Worm (Caenorhabditis elegans) whole organism, L3 larva: ENCODE results near the gene M6.11.

Source experiments
- ZK546.5 ChIP-seq: sonication (generic microtip); optimal IDR thresholded peaks from 2 replicates; lab custom pipeline; 2017; ENCODE audit warnings: missing biosample characterization, missing genetic modification characterization
- aly-2 ChIP-seq: fragments of 150-350 bp; optimal IDR thresholded peaks from 2 replicates; lab custom pipeline; 2014; ENCODE audit warnings: missing biosample characterization, missing genetic modification characterization
- ceh-16 ChIP-seq: sonication (generic microtip); optimal IDR thresholded peaks from 2 replicates; lab custom pipeline; 2017; ENCODE audit warnings: missing biosample characterization, missing genetic modification characterization
- ceh-28 ChIP-seq: fragments of 150-350 bp; optimal IDR thresholded peaks from 2 replicates; lab custom pipeline; 2014; ENCODE audit warnings: missing biosample characterization, missing genetic modification reagents, missing genetic modification characterization
- ceh-82 ChIP-seq: fragments of 150-350 bp; optimal IDR thresholded peaks from 2 replicates; lab custom pipeline; 2014; ENCODE audit warnings: missing biosample characterization, missing genetic modification characterization
- ceh-9 ChIP-seq: sonication (generic microtip); optimal IDR thresholded peaks from 2 replicates; lab custom pipeline; 2018; ENCODE audit warnings: missing biosample characterization, missing genetic modification characterization
- daf-12 ChIP-seq: fragments of 150-350 bp; optimal IDR thresholded peaks from 2 replicates; lab custom pipeline; 2014; ENCODE audit warnings: missing biosample characterization, missing genetic modification reagents, missing genetic modification characterization
- egl-5 ChIP-seq: fragments of 150-350 bp; optimal IDR thresholded peaks from 2 replicates; lab custom pipeline; 2017; ENCODE audit warnings: missing biosample characterization, missing genetic modification reagents, missing genetic modification characterization, inconsistent platforms
- elt-2 ChIP-seq: sonication (generic microtip); optimal IDR thresholded peaks from 2 replicates; lab custom pipeline; 2016; ENCODE audit warnings: missing genetic modification reagents, mild to moderate bottlenecking, missing genetic modification characterization, missing compliant biosample characterization
- elt-3 ChIP-seq, 3 experiments: fragments of 150-350 bp in 1 of 3; sonication (generic microtip) in 2 of 3; optimal IDR thresholded peaks; 2 replicates in 2 of 3; 4 replicates in 1 of 3; lab custom pipeline; 2014 to 2017; ENCODE audit warnings: missing biosample characterization in 3 of 3, missing genetic modification characterization in 3 of 3
- eor-1 ChIP-seq, 2 experiments: fragments of 150-350 bp; optimal IDR thresholded peaks; 2 replicates each; lab custom pipeline; 2014 to 2018; ENCODE audit warnings: missing biosample characterization in 2 of 2, missing genetic modification characterization in 2 of 2
- fkh-10 ChIP-seq: sonication (generic microtip); optimal IDR thresholded peaks from 2 replicates; lab custom pipeline; 2017; ENCODE audit warnings: missing biosample characterization, missing genetic modification reagents, missing genetic modification characterization
- fkh-2 ChIP-seq: fragments of 150-350 bp; optimal IDR thresholded peaks from 2 replicates; lab custom pipeline; 2014; ENCODE audit warnings: missing biosample characterization, missing genetic modification reagents, missing genetic modification characterization
- fos-1 ChIP-seq: fragments of 150-350 bp; optimal IDR thresholded peaks from 2 replicates; lab custom pipeline; 2014; ENCODE audit warnings: missing biosample characterization, missing genetic modification characterization
- hmg-11 ChIP-seq: sonication (generic microtip); optimal IDR thresholded peaks from 2 replicates; lab custom pipeline; 2016; ENCODE audit warnings: missing genetic modification characterization, missing compliant biosample characterization
- jun-1 ChIP-seq: fragments of 150-350 bp; optimal IDR thresholded peaks from 2 replicates; lab custom pipeline; 2014; ENCODE audit warnings: missing biosample characterization, missing genetic modification reagents, missing genetic modification characterization
- lin-15B ChIP-seq: fragments of 150-350 bp; optimal IDR thresholded peaks from 2 replicates; lab custom pipeline; 2014; ENCODE audit warnings: missing biosample characterization, missing genetic modification characterization
- lin-39 ChIP-seq: fragments of 150-350 bp; optimal IDR thresholded peaks from 2 replicates; lab custom pipeline; 2018; ENCODE audit warnings: missing biosample characterization, missing genetic modification reagents, missing genetic modification characterization
- lsy-12 ChIP-seq: sonication (generic microtip); optimal IDR thresholded peaks from 2 replicates; lab custom pipeline; 2016; ENCODE audit warnings: mild to moderate bottlenecking, missing genetic modification characterization, missing compliant biosample characterization
- nfya-1 ChIP-seq: sonication (generic microtip); optimal IDR thresholded peaks from 2 replicates; lab custom pipeline; 2017; ENCODE audit warnings: missing genetic modification characterization, mild to moderate bottlenecking, missing compliant biosample characterization, antibody characterized with exemption, moderate library complexity; ENCODE audit not compliant: insufficient read depth
- nhr-11 ChIP-seq: fragments of 150-350 bp; optimal IDR thresholded peaks from 2 replicates; lab custom pipeline; 2014; ENCODE audit warnings: missing biosample characterization, missing genetic modification characterization
- nhr-237 ChIP-seq: fragments of 150-350 bp; optimal IDR thresholded peaks from 2 replicates; lab custom pipeline; 2014; ENCODE audit warnings: missing biosample characterization, missing genetic modification characterization
- nhr-25 ChIP-seq: sonication (generic microtip); optimal IDR thresholded peaks from 2 replicates; lab custom pipeline; 2017; ENCODE audit warnings: missing biosample characterization, missing genetic modification characterization
- nhr-43 ChIP-seq: sonication (generic microtip); optimal IDR thresholded peaks from 2 replicates; lab custom pipeline; 2016; ENCODE audit warnings: mild to moderate bottlenecking, missing genetic modification characterization, missing compliant biosample characterization; ENCODE audit not compliant: poor library complexity, severe bottlenecking
- nhr-67 ChIP-seq: fragments of 150-350 bp; optimal IDR thresholded peaks from 2 replicates; lab custom pipeline; 2014; ENCODE audit warnings: missing biosample characterization, missing genetic modification characterization
- nhr-76 ChIP-seq: fragments of 150-350 bp; sonication (generic microtip); optimal IDR thresholded peaks from 5 replicates; lab custom pipeline; 2014; ENCODE audit warnings: missing biosample characterization, missing genetic modification characterization
- nhr-77 ChIP-seq: fragments of 150-350 bp; optimal IDR thresholded peaks from 2 replicates; lab custom pipeline; 2014; ENCODE audit warnings: missing biosample characterization, missing genetic modification characterization
- pha-4 ChIP-seq: fragments of 150-350 bp; optimal IDR thresholded peaks from 2 replicates; lab custom pipeline; 2014; ENCODE audit warnings: missing biosample characterization, missing genetic modification reagents, missing genetic modification characterization
- pqm-1 ChIP-seq: fragments of 150-350 bp; optimal IDR thresholded peaks from 2 replicates; lab custom pipeline; 2017; ENCODE audit warnings: missing biosample characterization, missing genetic modification characterization, inconsistent platforms
- sea-2 ChIP-seq: fragments of 150-350 bp; sonication (generic microtip); optimal IDR thresholded peaks from 4 replicates; lab custom pipeline; 2014; ENCODE audit warnings: missing biosample characterization, missing genetic modification reagents, missing genetic modification characterization
- skn-1 ChIP-seq: fragments of 150-350 bp; optimal IDR thresholded peaks from 2 replicates; lab custom pipeline; 2014; ENCODE audit warnings: missing biosample characterization, missing genetic modification characterization
- snpc-4 ChIP-seq: fragments of 150-350 bp; optimal IDR thresholded peaks from 2 replicates; lab custom pipeline; 2014; ENCODE audit warnings: missing biosample characterization, missing genetic modification characterization
- tbx-2 ChIP-seq: sonication (generic microtip); optimal IDR thresholded peaks from 2 replicates; lab custom pipeline; 2016; ENCODE audit warnings: mild to moderate bottlenecking, missing genetic modification characterization, missing compliant biosample characterization
- unc-39 ChIP-seq: sonication (generic microtip); optimal IDR thresholded peaks from 4 replicates; lab custom pipeline; 2017; ENCODE audit warnings: missing biosample characterization, missing genetic modification characterization
- unc-62 ChIP-seq: fragments of 150-350 bp; sonication (generic microtip); optimal IDR thresholded peaks from 4 replicates; lab custom pipeline; 2014; ENCODE audit warnings: missing biosample characterization, missing genetic modification reagents, missing genetic modification characterization
- zag-1 ChIP-seq: fragments of 150-350 bp; optimal IDR thresholded peaks from 2 replicates; lab custom pipeline; 2014; ENCODE audit warnings: missing biosample characterization, missing genetic modification characterization
- ztf-11 ChIP-seq: fragments of 150-350 bp; optimal IDR thresholded peaks from 2 replicates; lab custom pipeline; 2014; ENCODE audit warnings: missing biosample characterization, missing genetic modification characterization
- ztf-4 ChIP-seq: fragments of 150-350 bp; optimal IDR thresholded peaks from 2 replicates; lab custom pipeline; 2014; ENCODE audit warnings: missing biosample characterization, missing genetic modification characterization

The M6.11 gene

ce11 chrX:680920-681319, 39.6 kb upstream of the M6.11 start, which contains the start of gene T19D7.7:
TSS of gene T19D7.7 (minus strand) at chrX:681020.
- TF ChIP-seq lin-39 (no peak), egl-5 (tag; lab: Kevin White, UChicago) (no peak), ZK546.5 (tag; lab: Kevin White, UChicago) (no peak), sea-2 (GFP tag; lab: Kevin White, UChicago) (no peak), ceh-28 (tag; lab: Kevin White, UChicago) (no peak), unc-62 (no peak), nhr-237 (tag; lab: Kevin White, UChicago) (no peak), pha-4 (no peak)

- TF ChIP-seq lsy-12 (no peak), tbx-2 (tag; lab: Kevin White, UChicago) (no peak), ztf-4 (no peak), lin-39 (no peak), nhr-11 (tag; lab: Kevin White, UChicago) (no peak), ZK546.5 (tag; lab: Kevin White, UChicago) (no peak), aly-2 (no peak), elt-2 (no peak), pha-4 (no peak), elt-3 (tag; optimal IDR thresholded peaks at IDR 0.05; lab: Kevin White, UChicago) (no peak), zag-1 (tag; lab: Kevin White, UChicago) (no peak), skn-1 (tag; lab: Kevin White, UChicago) (no peak), snpc-4 (no peak), ceh-82 (tag; lab: Kevin White, UChicago) (no peak), hmg-11 (no peak), ztf-11 (tag; lab: Kevin White, UChicago) (no peak), ceh-16 (no peak), nhr-43 (no peak), eor-1 (tag; optimal IDR thresholded peaks at IDR 0.05; lab: Kevin White, UChicago) (no peak)
Observed at ce11 chrX:671807-672206, 30.5 kb upstream of the M6.11 start, which contains the start of gene lgc-32. TSS of gene lgc-32 (plus strand) at chrX:672107.

ce11 chrX:670603-671002, 29.3 kb upstream of the M6.11 start, which contains the start of gene T19D7.6:
TSS of gene T19D7.6 (minus strand) at chrX:670800.
- TF ChIP-seq jun-1 (tag; lab: Kevin White, UChicago), result no peak
- no peak for TF ChIP-seq lin-15B (tag; lab: Kevin White, UChicago)
- TF ChIP-seq elt-2, result peak; percentile 72
- TF ChIP-seq nhr-11 (tag; lab: Kevin White, UChicago), result no peak
- no peak for TF ChIP-seq egl-5 (tag; lab: Kevin White, UChicago)
- TF ChIP-seq zag-1 (tag; lab: Kevin White, UChicago), result no peak
- TF ChIP-seq unc-62, result no peak
- peak; percentile 37 for TF ChIP-seq pqm-1
- TF ChIP-seq fkh-2 (tag; lab: Kevin White, UChicago), result no peak
- no peak for TF ChIP-seq nhr-25 (tag; lab: Kevin White, UChicago)
- no peak for TF ChIP-seq nhr-76 (tag; lab: Kevin White, UChicago)
- TF ChIP-seq skn-1 (tag; lab: Kevin White, UChicago), result no peak
- TF ChIP-seq ZK546.5 (tag; lab: Kevin White, UChicago), result no peak
- no peak for TF ChIP-seq nfya-1 (tag; lab: Kevin White, UChicago)
- TF ChIP-seq fkh-10 (GFP tag; lab: Kevin White, UChicago), result no peak
- no peak for TF ChIP-seq aly-2

- no peak for TF ChIP-seq ceh-9
- TF ChIP-seq, all 47 proteins: peak for 0
Observed at ce11 chrX:666125-666524, 24.8 kb upstream of the M6.11 start, which contains the start of gene T19D7.5. TSS of gene T19D7.5 (minus strand) at chrX:666225.

- peak; percentile 90 for TF ChIP-seq fkh-10 (GFP tag; lab: Kevin White, UChicago)
- TF ChIP-seq nhr-77, result no peak
- peak; percentile 13 for TF ChIP-seq pha-4
- no peak for TF ChIP-seq unc-39
- TF ChIP-seq lin-39, result peak; percentile 8
- peak; percentile 41 for TF ChIP-seq nhr-11 (tag; lab: Kevin White, UChicago)
- no peak for TF ChIP-seq nhr-25 (tag; lab: Kevin White, UChicago)
- TF ChIP-seq daf-12 (tag; lab: Kevin White, UChicago), result no peak
- peak; percentile 65 for TF ChIP-seq snpc-4
- TF ChIP-seq fkh-2 (tag; lab: Kevin White, UChicago), result no peak
- TF ChIP-seq pqm-1, result no peak
- no peak for TF ChIP-seq fos-1
- TF ChIP-seq elt-2, result peak; percentile 11
- TF ChIP-seq unc-62, result no peak
- TF ChIP-seq ceh-28 (tag; lab: Kevin White, UChicago), result peak; percentile 27
- TF ChIP-seq lsy-12, result no peak
- TF ChIP-seq nhr-67, result no peak
- TF ChIP-seq hmg-11, result peak; percentile 50
- TF ChIP-seq nfya-1 (tag; lab: Kevin White, UChicago), result peak; percentile 77
- TF ChIP-seq ZK546.5 (tag; lab: Kevin White, UChicago), result no peak
Observed at ce11 chrX:661727-662330, 20.5 kb upstream of the M6.11 start, which contains the start of gene rund-1. TSS of gene rund-1 (minus strand) at chrX:661777.
